Worm (Caenorhabditis elegans): ENCODE measurements around the gene fut-4.

fut-4 gene

DNA sequence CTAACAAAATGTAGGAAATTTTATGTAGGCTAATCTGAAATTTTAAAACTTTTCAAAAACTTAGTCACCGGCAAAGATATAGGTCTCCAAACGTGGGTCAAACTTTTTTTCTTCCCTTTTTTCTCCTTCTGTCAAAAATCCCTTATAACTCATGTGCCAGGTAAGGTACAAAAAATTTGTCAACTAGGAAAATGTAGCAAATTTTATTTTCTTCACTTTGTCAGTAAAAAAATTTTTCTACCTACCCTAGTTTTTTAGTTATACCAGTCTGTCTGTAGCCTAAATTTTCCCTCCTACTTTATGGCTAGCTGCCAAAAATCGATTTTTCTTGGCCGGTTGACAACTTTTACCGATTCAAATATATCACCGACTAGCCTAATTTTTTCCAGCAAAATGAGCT is 5.7 kb downstream of the fut-4 start, which contains the start of gene set-13:
TSS of gene set-13 (plus strand) at position 301 of the 400 bp plus-strand sequence.
- TF ChIP-seq daf-16 (GFP tag; optimal IDR thresholded peaks at IDR 0.05) (no peak), daf-16 (tag; optimal IDR thresholded peaks at IDR 0.05) (no peak), daf-12 (tag; optimal IDR thresholded peaks at IDR 0.05) (no peak), daf-19 (GFP tag; conservative IDR thresholded peaks at IDR 0.05) (no peak), fkh-10 (GFP tag; optimal IDR thresholded peaks at IDR 0.05) (no peak), mes-2 (tag; optimal IDR thresholded peaks at IDR 0.05; ENCODE audit: poor library complexity, severe bottlenecking) (no peak), tag-97 (GFP tag; IDR thresholded peaks at IDR 0.05) (no peak), ceh-28 (tag; optimal IDR thresholded peaks at IDR 0.05) (no peak), aly-2 (tag; optimal IDR thresholded peaks at IDR 0.05) (no peak), nhr-41 (GFP tag; IDR thresholded peaks at IDR 0.05) (no peak), zip-11 (GFP tag; IDR thresholded peaks at IDR 0.05) (no peak), dmd-8 (GFP tag; IDR thresholded peaks at IDR 0.05) (no peak), madf-5 (GFP tag; IDR thresholded peaks at IDR 0.05) (no peak), lin-39 (tag; optimal IDR thresholded peaks at IDR 0.05) (no peak), nhr-42 (GFP tag; IDR thresholded peaks at IDR 0.05) (no peak), hif-1 (tag; optimal IDR thresholded peaks at IDR 0.05) (no peak), lsy-2 (tag; optimal IDR thresholded peaks at IDR 0.05) (no peak), dmd-6 (GFP tag; IDR thresholded peaks at IDR 0.05) (no peak), nhr-10 (tag; optimal IDR thresholded peaks at IDR 0.05) (no peak)

DNA sequence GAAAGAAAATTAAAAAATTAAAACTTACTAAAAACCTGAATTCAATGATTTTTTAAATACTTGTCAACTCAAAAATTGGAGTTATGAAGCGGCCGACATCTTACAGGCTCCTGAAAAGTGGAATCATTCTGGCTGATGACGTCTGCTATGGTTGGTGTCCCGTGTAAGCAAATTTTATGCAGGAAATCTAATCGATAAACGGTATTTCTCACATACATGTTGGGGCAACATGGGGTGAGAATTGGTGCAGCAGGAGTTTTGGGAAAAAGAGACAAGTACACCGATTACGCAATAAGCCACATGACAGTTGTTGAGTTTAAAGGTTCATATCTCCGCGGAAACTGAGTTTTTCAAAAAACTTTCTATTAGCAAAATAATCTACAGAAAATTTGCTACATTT is 6.9 kb downstream of the fut-4 start, which contains the start of gene K12H6.2:
TSS of gene K12H6.2 (minus strand) at position 101 of the 400 bp plus-strand sequence.
- TF ChIP-seq fos-1 (tag; optimal IDR thresholded peaks at IDR 0.05) (no peak), ces-1 (GFP tag; optimal IDR thresholded peaks at IDR 0.05) (no peak), attf-4 (tag; optimal IDR thresholded peaks at IDR 0.05) (no peak), daf-16 (GFP tag; optimal IDR thresholded peaks at IDR 0.05) (no peak), daf-16 (tag; optimal IDR thresholded peaks at IDR 0.05) (no peak), ZK546.5 (tag; optimal IDR thresholded peaks at IDR 0.05) (no peak)

DNA sequence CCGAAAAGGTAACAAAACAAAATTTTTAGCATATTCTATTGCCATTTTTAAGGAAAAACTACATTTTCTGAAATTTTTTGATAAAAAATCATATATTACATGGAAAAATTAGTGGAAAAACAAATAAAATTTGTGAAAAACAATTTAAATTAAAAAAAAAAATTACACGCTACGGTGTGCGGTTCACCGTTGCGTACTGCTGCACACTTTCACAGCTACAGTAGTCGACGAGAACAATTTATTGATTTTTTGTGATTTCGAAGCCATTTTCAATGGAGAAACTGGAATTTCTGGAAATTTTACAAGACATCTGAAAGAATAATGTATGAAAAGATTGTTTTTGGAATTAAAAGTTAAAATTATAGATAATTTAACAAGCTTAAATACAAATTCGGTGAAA is 7.3 kb downstream of the fut-4 start:
- TF ChIP-seq nhr-237 (tag; optimal IDR thresholded peaks at IDR 0.05) (no peak), lin-39 (tag; optimal IDR thresholded peaks at IDR 0.05) (no peak), ama-1 (optimal IDR thresholded peaks at IDR 0.05) (no peak), daf-8 (GFP tag; IDR thresholded peaks at IDR 0.05) (no peak), spr-3 (GFP tag; optimal IDR thresholded peaks at IDR 0.05) (no peak), cey-2 (tag; optimal IDR thresholded peaks at IDR 0.05; ENCODE audit: borderline replicate concordance, insufficient read depth) (no peak), sdz-12 (GFP tag; optimal IDR thresholded peaks at IDR 0.05) (no peak), egl-27 (tag; optimal IDR thresholded peaks at IDR 0.05) (no peak), zip-2 (tag; optimal IDR thresholded peaks at IDR 0.05) (no peak)

DNA sequence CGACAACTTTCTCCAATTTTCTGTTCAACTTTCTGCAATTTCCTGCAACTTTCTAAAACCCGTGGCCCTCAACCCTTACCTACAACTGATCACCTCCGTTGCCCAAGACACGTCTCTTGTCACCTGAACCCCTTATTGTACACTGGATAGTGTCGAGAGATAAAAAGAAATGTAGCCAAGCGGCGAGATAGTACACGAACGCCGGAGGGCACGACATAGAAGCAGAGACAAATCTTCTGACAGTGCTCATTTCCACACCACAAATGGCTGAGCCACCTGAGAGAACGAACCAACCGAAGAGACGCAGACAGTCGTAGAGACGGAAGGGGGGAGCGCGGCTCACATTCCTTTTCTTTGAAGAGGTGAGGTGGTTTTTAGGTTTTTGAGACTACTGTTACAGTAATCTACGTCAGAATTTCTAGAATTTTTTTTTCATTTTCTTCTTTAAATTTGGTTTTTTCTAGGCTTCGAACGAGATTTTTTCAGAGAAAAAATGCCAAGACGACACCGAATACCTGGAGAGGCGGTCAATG is 14.6 kb downstream of the fut-4 start, which contains the start of gene K12H6.12:
TSS of gene K12H6.12 (plus strand) at position 483 of the 533 bp plus-strand sequence.
- TF ChIP-seq dve-1 (tag; optimal IDR thresholded peaks at IDR 0.05; ENCODE audit: insufficient read depth) (peak; percentile 26), daf-8 (GFP tag; IDR thresholded peaks at IDR 0.05) (no peak), lir-3 (tag; optimal IDR thresholded peaks at IDR 0.05) (no peak), nhr-28 (tag; optimal IDR thresholded peaks at IDR 0.05) (peak; percentile 35), T26A8.4 (GFP tag; IDR thresholded peaks at IDR 0.05) (no peak), nhr-25 (tag; optimal IDR thresholded peaks at IDR 0.05; ENCODE audit: borderline replicate concordance, insufficient read depth) (no peak), hlh-30 (tag; optimal IDR thresholded peaks at IDR 0.05; ENCODE audit: insufficient read depth) (peak; percentile 75), hmg-1.1 (GFP tag; IDR thresholded peaks at IDR 0.05) (0 out of 2 replicates have a peak, but pooled peaks have one; percentile 23), aha-1 (tag) (peak; percentile 95), nhr-11 (tag; optimal IDR thresholded peaks at IDR 0.05) (peak; percentile 38)
